Fruit fly (Drosophila melanogaster) S2 (cell line): ENCODE measurements around the gene CG12289.

Source experiments
- CG8478 ChIP-seq: fragments of >200 bp; optimal IDR thresholded peaks from 2 replicates; lab custom pipeline; 2018
- CTCF ChIP-seq, 2 experiments: fragments of >200 bp; optimal IDR thresholded peaks; 2 replicates each; lab custom pipeline; 2018

- TF ChIP-seq CG8478, result no peak
- TF ChIP-seq CTCF (optimal IDR thresholded peaks at IDR 0.05; lab: Kevin White, UChicago), result no peak
Measured at dm6 chr3L:11421905-11422304, 36.4 kb downstream of the CG12289 start.
